Worm (Caenorhabditis elegans): Measurements from ENCODE around the gene B0280.9.

DNA sequence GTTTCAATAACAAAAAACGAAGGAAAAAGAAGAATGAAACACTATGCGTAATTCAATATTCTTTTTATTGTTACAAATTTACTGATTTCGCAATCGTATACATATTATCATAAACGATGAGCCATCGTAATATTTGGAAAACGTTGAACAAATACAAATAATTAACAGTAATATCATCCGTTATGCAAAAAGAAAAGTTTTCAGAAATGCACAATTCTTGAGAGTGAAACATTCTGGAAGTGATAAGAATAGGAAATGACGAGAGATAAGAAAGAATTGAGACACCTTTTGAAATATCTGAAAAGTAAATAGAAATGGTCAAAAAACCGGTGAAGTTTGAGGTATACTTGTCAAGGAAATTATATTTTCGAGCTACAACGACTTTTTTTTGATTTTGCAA is 41.2 kb downstream of the B0280.9 start:
- TF ChIP-seq cog-1 (tag; optimal IDR thresholded peaks at IDR 0.05) (no peak), ref-1 (GFP tag; conservative IDR thresholded peaks at IDR 0.05) (no peak), ztf-23 (GFP tag; IDR thresholded peaks at IDR 0.05) (no peak), klf-2 (GFP tag; conservative IDR thresholded peaks at IDR 0.05) (no peak), T22C8.4 (GFP tag; IDR thresholded peaks at IDR 0.05) (no peak)
